Fruit fly (Drosophila melanogaster): ENCODE results near the gene Brd.

- TF ChIP-seq psq (optimal IDR thresholded peaks at IDR 0.05) (no peak), insv (optimal IDR thresholded peaks at IDR 0.05) (no peak)
Observed at dm6 chr3L:14976026-14976425, 3.6 kb downstream of the Brd start.

All from Kc167 (cell line).